Fruit fly (Drosophila melanogaster) whole organism, prepupa: ENCODE data around the gene CG33172.
A peak's percentile ranks its signal among the peaks of the same experiment; 100 is the strongest.

Experiments used
- Blimp-1 ChIP-seq: fragments of 200-800 bp; sonication (Bioruptor generic); optimal IDR thresholded peaks from 3 replicates; lab custom pipeline; 2017; ENCODE audit warnings: missing biosample characterization, missing genetic modification characterization, mild to moderate bottlenecking, moderate library complexity, missing genetic modification reagents
- CG10631 ChIP-seq: fragments of 200-800 bp; sonication (Bioruptor generic); optimal IDR thresholded peaks from 2 replicates; lab custom pipeline; 2016; ENCODE audit warnings: missing biosample characterization, missing genetic modification characterization
- CG10669 ChIP-seq: fragments of 200-800 bp; sonication (Bioruptor generic); optimal IDR thresholded peaks from 3 replicates; lab custom pipeline; 2018; ENCODE audit warnings: missing biosample characterization, mild to moderate bottlenecking, missing genetic modification characterization, moderate library complexity
- CG11294 ChIP-seq: fragments of 200-800 bp; sonication (Bioruptor generic); IDR thresholded peaks from 2 replicates; pipeline ENCODE4 v1.3.6; 2022; ENCODE audit warnings: missing biosample characterization, missing genetic modification characterization
- CG11762 ChIP-seq: fragments of 200-800 bp; sonication (Bioruptor generic); optimal IDR thresholded peaks from 3 replicates; lab custom pipeline; 2016; ENCODE audit warnings: missing biosample characterization, missing genetic modification characterization; ENCODE audit not compliant: insufficient read depth
- CG11902 ChIP-seq: fragments of 200-800 bp; sonication (Bioruptor generic); optimal IDR thresholded peaks from 3 replicates; lab custom pipeline; 2016; ENCODE audit warnings: missing biosample characterization, missing genetic modification characterization
- CG15336 ChIP-seq: fragments of 200-800 bp; sonication (Bioruptor generic); IDR thresholded peaks from 2 replicates; pipeline ENCODE4 v1.3.6; 2022; ENCODE audit warnings: missing biosample characterization, missing genetic modification characterization
- CG16779 ChIP-seq: fragments of 200-800 bp; sonication (Bioruptor generic); optimal IDR thresholded peaks from 3 replicates; lab custom pipeline; 2017; ENCODE audit warnings: missing biosample characterization, mild to moderate bottlenecking, missing genetic modification characterization
- CG3032 ChIP-seq: fragments of 200-800 bp; optimal IDR thresholded peaks from 2 replicates; lab custom pipeline; 2019; ENCODE audit warnings: missing biosample characterization, mild to moderate bottlenecking, missing genetic modification characterization, moderate library complexity
- CG31627 ChIP-seq: fragments of 200-800 bp; sonication (Bioruptor generic); optimal IDR thresholded peaks from 3 replicates; lab custom pipeline; 2016; ENCODE audit warnings: missing biosample characterization, missing genetic modification characterization
- CG32006 ChIP-seq: fragments of 200-800 bp; sonication (Bioruptor generic); optimal IDR thresholded peaks from 3 replicates; lab custom pipeline; 2017; ENCODE audit warnings: missing biosample characterization, mild to moderate bottlenecking, missing genetic modification characterization
- CG34406 ChIP-seq: fragments of 200-800 bp; sonication (Bioruptor generic); optimal IDR thresholded peaks from 3 replicates; lab custom pipeline; 2016; ENCODE audit warnings: missing biosample characterization, missing genetic modification characterization
- CG3919 ChIP-seq: fragments of 200-800 bp; sonication (Bioruptor generic); optimal IDR thresholded peaks from 3 replicates; lab custom pipeline; 2016; ENCODE audit warnings: missing biosample characterization, missing genetic modification characterization
- CG6163 ChIP-seq: fragments of 200-800 bp; sonication (Bioruptor generic); IDR thresholded peaks from 3 replicates; pipeline ENCODE4 v1.3.6; 2022; ENCODE audit warnings: missing biosample characterization, missing genetic modification characterization
- CG6276 ChIP-seq: fragments of 200-800 bp; sonication (Bioruptor generic); optimal IDR thresholded peaks from 2 replicates; lab custom pipeline; 2017; ENCODE audit warnings: missing biosample characterization, mild to moderate bottlenecking, missing genetic modification characterization
- CG6792 ChIP-seq: fragments of 200-800 bp; sonication (Bioruptor generic); optimal IDR thresholded peaks from 3 replicates; lab custom pipeline; 2016; ENCODE audit warnings: missing biosample characterization, missing genetic modification characterization
- CG6808 ChIP-seq: fragments of 200-800 bp; sonication (Bioruptor generic); optimal IDR thresholded peaks from 3 replicates; lab custom pipeline; 2017; ENCODE audit warnings: missing biosample characterization, missing genetic modification characterization, mild to moderate bottlenecking, moderate library complexity, missing genetic modification reagents
- CG6854 ChIP-seq: fragments of 200-800 bp; sonication (Bioruptor generic); optimal IDR thresholded peaks from 2 replicates; lab custom pipeline; 2017; ENCODE audit warnings: missing biosample characterization, mild to moderate bottlenecking, missing genetic modification characterization
- CG7368 ChIP-seq: fragments of 200-800 bp; sonication (Bioruptor generic); optimal IDR thresholded peaks from 3 replicates; lab custom pipeline; 2016; ENCODE audit warnings: missing biosample characterization, missing genetic modification characterization
- CG8119 ChIP-seq: fragments of 200-800 bp; sonication (Bioruptor generic); IDR thresholded peaks from 3 replicates; pipeline ENCODE4 v1.3.6; 2022; ENCODE audit warnings: missing biosample characterization, missing genetic modification characterization
- CG8319 ChIP-seq: fragments of 200-800 bp; sonication (Bioruptor generic); optimal IDR thresholded peaks from 3 replicates; lab custom pipeline; 2016; ENCODE audit warnings: missing biosample characterization, missing genetic modification characterization
- CG8632 ChIP-seq: fragments of 200-800 bp; sonication (Bioruptor generic); optimal IDR thresholded peaks from 3 replicates; lab custom pipeline; 2016; ENCODE audit warnings: missing biosample characterization, missing genetic modification characterization
- CG9139 ChIP-seq: fragments of 200-800 bp; sonication (Bioruptor generic); optimal IDR thresholded peaks from 3 replicates; lab custom pipeline; 2017; ENCODE audit warnings: missing biosample characterization, mild to moderate bottlenecking, missing genetic modification characterization
- Eip75B ChIP-seq: fragments of 200-800 bp; sonication (Bioruptor generic); optimal IDR thresholded peaks from 3 replicates; lab custom pipeline; 2016; ENCODE audit warnings: missing biosample characterization, missing genetic modification characterization
- Eip78C ChIP-seq: fragments of 200-800 bp; sonication (Bioruptor generic); peaks from one replicate; lab custom pipeline; 2016; ENCODE audit warnings: missing biosample characterization, missing genetic modification characterization
- Eip93F ChIP-seq: fragments of 200-800 bp; sonication (Bioruptor generic); optimal IDR thresholded peaks from 2 replicates; lab custom pipeline; 2016; ENCODE audit warnings: missing biosample characterization, mild to moderate bottlenecking, missing genetic modification characterization
- Ets21C ChIP-seq: fragments of 200-800 bp; sonication (Bioruptor generic); optimal IDR thresholded peaks from 3 replicates; lab custom pipeline; 2016; ENCODE audit warnings: missing biosample characterization, missing genetic modification characterization
- Gug ChIP-seq: fragments of 200-800 bp; sonication (Bioruptor generic); IDR thresholded peaks from 2 replicates; pipeline ENCODE4 v1.3.6; 2022; ENCODE audit warnings: missing biosample characterization, missing genetic modification characterization
- Hr38 ChIP-seq: sonication (Bioruptor generic); optimal IDR thresholded peaks from 2 replicates; lab custom pipeline; 2016; ENCODE audit warnings: missing biosample characterization, missing genetic modification characterization
- Hr4 ChIP-seq: fragments of 200-800 bp; sonication (Bioruptor generic); optimal IDR thresholded peaks from 3 replicates; lab custom pipeline; 2016; ENCODE audit warnings: missing biosample characterization, missing genetic modification characterization
- Met ChIP-seq: fragments of 200-800 bp; sonication (Bioruptor generic); optimal IDR thresholded peaks from 3 replicates; lab custom pipeline; 2016; ENCODE audit warnings: missing biosample characterization, missing genetic modification characterization
- Smox ChIP-seq: fragments of 200-800 bp; sonication (Bioruptor generic); optimal IDR thresholded peaks from 3 replicates; lab custom pipeline; 2016; ENCODE audit warnings: missing biosample characterization, missing genetic modification characterization
- Sox102F ChIP-seq: fragments of 200-800 bp; sonication (Bioruptor generic); optimal IDR thresholded peaks from 2 replicates; lab custom pipeline; 2016; ENCODE audit warnings: missing biosample characterization, mild to moderate bottlenecking, missing genetic modification characterization
- Sox14 ChIP-seq: fragments of 200-800 bp; sonication (Bioruptor generic); optimal IDR thresholded peaks from 3 replicates; lab custom pipeline; 2016; ENCODE audit warnings: missing biosample characterization, missing genetic modification characterization
- Sox15 ChIP-seq: fragments of 200-800 bp; sonication (Bioruptor generic); optimal IDR thresholded peaks from 3 replicates; lab custom pipeline; 2016; ENCODE audit warnings: missing biosample characterization, missing genetic modification characterization
- achi ChIP-seq: fragments of 200-800 bp; sonication (Bioruptor generic); optimal IDR thresholded peaks from 3 replicates; lab custom pipeline; 2016; ENCODE audit warnings: missing biosample characterization, missing genetic modification characterization
- acj6 ChIP-seq: fragments of 200-800 bp; sonication (Bioruptor generic); optimal IDR thresholded peaks from 3 replicates; lab custom pipeline; 2016; ENCODE audit warnings: missing biosample characterization, missing genetic modification characterization
- dac ChIP-seq: fragments of 200-800 bp; sonication (Bioruptor generic); optimal IDR thresholded peaks from 2 replicates; lab custom pipeline; 2017; ENCODE audit warnings: missing biosample characterization, mild to moderate bottlenecking, missing genetic modification characterization
- dsx ChIP-seq: fragments of 200-800 bp; optimal IDR thresholded peaks from 3 replicates; lab custom pipeline; 2019; ENCODE audit warnings: missing biosample characterization, mild to moderate bottlenecking, missing genetic modification characterization, moderate library complexity; ENCODE audit not compliant: poor library complexity, severe bottlenecking
- eg ChIP-seq: fragments of 200-800 bp; sonication (Bioruptor generic); IDR thresholded peaks from 3 replicates; pipeline ENCODE4 v1.3.6; 2022; ENCODE audit warnings: missing biosample characterization, missing genetic modification characterization
- esn ChIP-seq: fragments of 200-800 bp; sonication (Bioruptor generic); optimal IDR thresholded peaks from 2 replicates; lab custom pipeline; 2016; ENCODE audit warnings: missing biosample characterization, mild to moderate bottlenecking, missing genetic modification characterization, moderate library complexity
- fd59A ChIP-seq: fragments of 200-800 bp; sonication (Bioruptor generic); optimal IDR thresholded peaks from 2 replicates; lab custom pipeline; 2017; ENCODE audit warnings: missing biosample characterization, mild to moderate bottlenecking, missing genetic modification characterization, missing genetic modification reagents
- fd85E ChIP-seq: fragments of 200-800 bp; sonication (Bioruptor generic); optimal IDR thresholded peaks from 3 replicates; lab custom pipeline; 2016; ENCODE audit warnings: missing biosample characterization, missing genetic modification characterization
- lz ChIP-seq: fragments of 200-800 bp; sonication (Bioruptor generic); optimal IDR thresholded peaks from 3 replicates; lab custom pipeline; 2016; ENCODE audit warnings: missing biosample characterization, missing genetic modification characterization
- salr ChIP-seq, 2 experiments: fragments of 200-800 bp; sonication (Bioruptor generic); optimal IDR thresholded peaks; 3 replicates each; lab custom pipeline; 2016 to 2018; ENCODE audit warnings: missing biosample characterization in 2 of 2, missing genetic modification characterization in 2 of 2, mild to moderate bottlenecking in 1 of 2
- spab ChIP-seq: fragments of 200-800 bp; sonication (Bioruptor generic); optimal IDR thresholded peaks from 2 replicates; lab custom pipeline; 2017; ENCODE audit warnings: missing biosample characterization, mild to moderate bottlenecking, missing genetic modification characterization, missing genetic modification reagents
- ss ChIP-seq, 2 experiments: fragments of 200-800 bp; sonication (Bioruptor generic); optimal IDR thresholded peaks; 2 replicates in 1 of 2; 3 replicates in 1 of 2; lab custom pipeline; 2017 to 2018; ENCODE audit warnings: mild to moderate bottlenecking in 2 of 2, missing biosample characterization in 2 of 2, missing genetic modification characterization in 2 of 2, moderate library complexity in 1 of 2
- vri ChIP-seq: fragments of 200-800 bp; sonication (Bioruptor generic); optimal IDR thresholded peaks from 3 replicates; lab custom pipeline; 2016; ENCODE audit warnings: missing biosample characterization, mild to moderate bottlenecking, missing genetic modification characterization

CG33172 gene

dm6 chrX:15737110-15737509 is 32.4 kb upstream of the CG33172 start, which contains the start of gene Arp6:
TSS of gene Arp6 (minus strand) at chrX:15737120.
- no peak for TF ChIP-seq Gug (GFP tag; lab: Robert Waterston, UW)
- peak; percentile 2 for TF ChIP-seq Eip78C (GFP tag; lab: Kevin White, UChicago)

- TF ChIP-seq salr (GFP tag; optimal IDR thresholded peaks at IDR 0.05; lab: Kevin White, UChicago) = no peak
- TF ChIP-seq CG9139 = no peak
- TF ChIP-seq Hr4 (GFP tag; lab: Kevin White, UChicago) = peak; percentile 43
- peak; percentile 45 for TF ChIP-seq Eip75B (GFP tag; lab: Kevin White, UChicago)
- TF ChIP-seq CG6792 (GFP tag; lab: Kevin White, UChicago) = peak; percentile 5
- no peak for TF ChIP-seq CG6276 (GFP tag; lab: Kevin White, UChicago)
- peak; percentile 33 for TF ChIP-seq acj6
- no peak for TF ChIP-seq Blimp-1 (GFP tag; lab: Kevin White, UChicago)
- TF ChIP-seq Met (GFP tag; lab: Kevin White, UChicago) = peak; percentile 36
- TF ChIP-seq CG6808 (GFP tag; lab: Kevin White, UChicago) = no peak
- TF ChIP-seq eg (GFP tag; lab: Robert Waterston, UW) = peak; percentile 34; the same call in 1 of the 3 replicates
- no peak for TF ChIP-seq Gug (GFP tag; lab: Robert Waterston, UW)
- no peak for TF ChIP-seq dac (GFP tag; lab: Kevin White, UChicago)
- TF ChIP-seq CG8319 = no peak
- TF ChIP-seq CG7368 (GFP tag; lab: Kevin White, UChicago) = no peak
- no peak for TF ChIP-seq spab (GFP tag; lab: Kevin White, UChicago)
- TF ChIP-seq dsx (GFP tag; lab: Kevin White, UChicago) = no peak
- TF ChIP-seq lz (GFP tag; lab: Kevin White, UChicago) = peak; percentile 50
- TF ChIP-seq Hr38 (GFP tag; lab: Kevin White, UChicago) = no peak
- peak; percentile 57 for TF ChIP-seq Sox14 (GFP tag; lab: Kevin White, UChicago)
- TF ChIP-seq CG11762 (GFP tag; lab: Kevin White, UChicago) = no peak
- TF ChIP-seq vri = peak; percentile 49
- 0 out of 2 replicates have a peak, but pooled peaks have one; percentile 23 for TF ChIP-seq CG15336
- TF ChIP-seq CG3919 (GFP tag; lab: Kevin White, UChicago) = peak; percentile 12
- TF ChIP-seq Smox (GFP tag; lab: Kevin White, UChicago) = peak; percentile 16
- TF ChIP-seq CG6854 = no peak
- TF ChIP-seq Ets21C (GFP tag; lab: Kevin White, UChicago) = peak; percentile 39
- peak; percentile 79 for TF ChIP-seq Eip78C (GFP tag; lab: Kevin White, UChicago)
- peak; percentile 22; the same call in 1 of the 2 replicates for TF ChIP-seq CG11294
- peak; percentile 30 for TF ChIP-seq achi
- peak; percentile 50 for TF ChIP-seq esn (GFP tag; lab: Kevin White, UChicago)
- no peak for TF ChIP-seq Sox102F
- no peak for TF ChIP-seq CG8119
- TF ChIP-seq CG10631 (GFP tag; lab: Kevin White, UChicago) = peak; percentile 26
- no peak for TF ChIP-seq CG8632 (GFP tag; lab: Kevin White, UChicago)
- peak; percentile 15 for TF ChIP-seq Sox15
- TF ChIP-seq CG11902 (GFP tag; lab: Kevin White, UChicago) = no peak
- no peak for TF ChIP-seq fd59A
- peak; percentile 39 for TF ChIP-seq CG32006 (GFP tag; lab: Kevin White, UChicago)
- peak; percentile 50 for TF ChIP-seq CG31627
- no peak for TF ChIP-seq fd85E (GFP tag; lab: Kevin White, UChicago)
- no peak for TF ChIP-seq CG16779 (tag; lab: Kevin White, UChicago)
- no peak for TF ChIP-seq ss (GFP tag; optimal IDR thresholded peaks at IDR 0.05; lab: Kevin White, UChicago)
- no peak for TF ChIP-seq Eip93F (GFP tag; lab: Kevin White, UChicago)
- TF ChIP-seq CG3032 = peak; percentile 50
- TF ChIP-seq CG6163 (GFP tag; lab: Robert Waterston, UW) = 0 out of 3 replicates have a peak, but pooled peaks have one; percentile 20
- TF ChIP-seq CG34406 (GFP tag; lab: Kevin White, UChicago) = no peak
- TF ChIP-seq CG10669 (GFP tag; lab: Kevin White, UChicago) = no peak
Measured at dm6 chrX:15738890-15739550, 30.4 kb upstream of the CG33172 start, which contains the start of the genes CG11679 and CG8206. TSS of gene CG11679 (minus strand) at chrX:15738954. TSS of gene CG8206 (plus strand) at chrX:15739230.
